Worm (Caenorhabditis elegans): ENCODE data around the gene F26F12.8.

ce11 chrV:5822968-5823367 lies 39.4 kb downstream of the F26F12.8 start:
- no peak for TF ChIP-seq dao-5 (tag; optimal IDR thresholded peaks at IDR 0.05)
- TF ChIP-seq him-1 (tag; optimal IDR thresholded peaks at IDR 0.05), result no peak
- no peak for TF ChIP-seq W03F9.2 (tag; optimal IDR thresholded peaks at IDR 0.05)
